Fruit fly (Drosophila melanogaster): Measurements from ENCODE around the gene CG5890.

Gene CG5890

DNA sequence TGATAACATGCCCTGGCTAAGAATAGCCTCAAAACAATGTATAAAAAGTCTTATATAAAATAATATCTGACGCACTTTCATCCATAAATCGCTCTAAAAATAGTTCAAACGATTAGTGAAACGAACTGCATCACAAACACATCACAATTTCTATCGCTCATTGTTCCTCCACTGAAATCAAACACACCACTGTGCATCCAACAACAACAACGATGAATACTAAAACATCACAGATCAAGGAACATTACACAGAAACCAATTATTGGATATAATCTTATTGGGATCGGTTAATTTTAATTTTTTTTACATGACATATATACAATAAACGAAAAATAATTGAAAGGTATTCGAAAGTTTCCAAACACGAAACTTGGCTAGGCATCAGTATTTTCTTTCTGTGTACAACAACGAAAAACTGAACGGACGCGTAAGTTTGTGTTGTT is 23.4 kb downstream of the CG5890 start (continued):
- TF ChIP-seq hb (GFP tag; IDR thresholded peaks at IDR 0.05; ENCODE audit: partially characterized antibody), result no peak
- TF ChIP-seq CG7271 (tag; optimal IDR thresholded peaks at IDR 0.05), result peak; percentile 39
- TF ChIP-seq CG8089 (GFP tag; optimal IDR thresholded peaks at IDR 0.05), result peak; percentile 61
- peak; percentile 77 for TF ChIP-seq NfI (GFP tag; optimal IDR thresholded peaks at IDR 0.05)
- TF ChIP-seq CG6791 (GFP tag; IDR thresholded peaks at IDR 0.05; ENCODE audit: partially characterized antibody), result no peak
- TF ChIP-seq Dbx (GFP tag; IDR thresholded peaks at IDR 0.05), result no peak
- peak; percentile 48 to 77 for TF ChIP-seq chif (GFP tag; optimal IDR thresholded peaks at IDR 0.05)
- TF ChIP-seq Oli (tag; optimal IDR thresholded peaks at IDR 0.05), result peak; percentile 84
- TF ChIP-seq CG11093 (GFP tag; IDR thresholded peaks at IDR 0.05), result peak; percentile 60; the same call in 2 of the 3 replicates
- TF ChIP-seq CG9797 (GFP tag; optimal IDR thresholded peaks at IDR 0.05), result no peak
- TF ChIP-seq CG17829 (tag; optimal IDR thresholded peaks at IDR 0.05), result peak; percentile 86
- TF ChIP-seq HLH3B (GFP tag; IDR thresholded peaks at IDR 0.05), result peak; percentile 84; the same call in 1 of the 2 replicates
- peak; percentile 70 for TF ChIP-seq CG3281 (GFP tag; optimal IDR thresholded peaks at IDR 0.05)
- peak; percentile 40 for TF ChIP-seq dm (GFP tag; optimal IDR thresholded peaks at IDR 0.05)
- no peak for TF ChIP-seq bigmax (GFP tag; optimal IDR thresholded peaks at IDR 0.05)
- TF ChIP-seq CG7556 (GFP tag; optimal IDR thresholded peaks at IDR 0.05), result peak; percentile 53
- peak; percentile 81 for TF ChIP-seq CG17361 (GFP tag; IDR thresholded peaks at IDR 0.05)
- TF ChIP-seq CG12391 (tag; optimal IDR thresholded peaks at IDR 0.05), result peak; percentile 86
- peak; percentile 27; the same call in 1 of the 2 replicates for TF ChIP-seq rib (GFP tag; IDR thresholded peaks at IDR 0.05)
- TF ChIP-seq ro (GFP tag; IDR thresholded peaks at IDR 0.05), result peak; percentile 55; the same call in 1 of the 2 replicates
- peak; percentile 61 for TF ChIP-seq crc (GFP tag; optimal IDR thresholded peaks at IDR 0.05)
- peak; percentile 70 for TF ChIP-seq NC2β (GFP tag; optimal IDR thresholded peaks at IDR 0.05)
- peak; percentile 53 for TF ChIP-seq CG1647 (GFP tag; optimal IDR thresholded peaks at IDR 0.05)
- TF ChIP-seq NK7.1 (GFP tag; optimal IDR thresholded peaks at IDR 0.05), result peak; percentile 60
- peak; percentile 90 for TF ChIP-seq CG2678 (tag; optimal IDR thresholded peaks at IDR 0.05)
- TF ChIP-seq hbn (GFP tag; IDR thresholded peaks at IDR 0.05; ENCODE audit: partially characterized antibody), result no peak
- no peak for TF ChIP-seq CG30020 (tag; optimal IDR thresholded peaks at IDR 0.05)
- TF ChIP-seq cwo (GFP tag; optimal IDR thresholded peaks at IDR 0.05), result peak; percentile 47
- no peak for TF ChIP-seq CG4282 (GFP tag; optimal IDR thresholded peaks at IDR 0.05)
- TF ChIP-seq zfh2 (GFP tag; optimal IDR thresholded peaks at IDR 0.05), result peak; percentile 48
- peak; percentile 43 for TF ChIP-seq Nf-YC (tag; optimal IDR thresholded peaks at IDR 0.05)
- peak; percentile 88 for TF ChIP-seq CG2712 (tag; optimal IDR thresholded peaks at IDR 0.05)
- peak; percentile 50 for TF ChIP-seq CG12155 (GFP tag; optimal IDR thresholded peaks at IDR 0.05)
- no peak; the same call in 1 of the 2 replicates for TF ChIP-seq lmd (GFP tag; IDR thresholded peaks at IDR 0.05)
- peak; percentile 61; the same call in 2 of the 3 replicates for TF ChIP-seq CG11695 (GFP tag; IDR thresholded peaks at IDR 0.05)
- 0 out of 3 replicates have a peak, but pooled peaks have one; percentile 61 for TF ChIP-seq CG2199 (GFP tag; IDR thresholded peaks at IDR 0.05)
- no peak for TF ChIP-seq Rx (GFP tag; IDR thresholded peaks at IDR 0.05)
- TF ChIP-seq CG7372 (GFP tag; IDR thresholded peaks at IDR 0.05), result peak; percentile 45
- TF ChIP-seq sug (tag; optimal IDR thresholded peaks at IDR 0.05), result peak; percentile 39
- TF ChIP-seq HmgD (GFP tag; optimal IDR thresholded peaks at IDR 0.05), result no peak
- no peak for TF ChIP-seq gsb-n (tag; optimal IDR thresholded peaks at IDR 0.05)
- TF ChIP-seq CG10267 (tag; optimal IDR thresholded peaks at IDR 0.05), result peak; percentile 74
- TF ChIP-seq CG3407 (GFP tag; optimal IDR thresholded peaks at IDR 0.05), result peak; percentile 37
- peak; percentile 47 for TF ChIP-seq Dad (GFP tag; optimal IDR thresholded peaks at IDR 0.05)
- no peak; the same call in 1 of the 2 replicates for TF ChIP-seq CG11696 (GFP tag; IDR thresholded peaks at IDR 0.05)
- TF ChIP-seq CG14050 (GFP tag; IDR thresholded peaks at IDR 0.05), result peak; percentile 65
- no peak for TF ChIP-seq Stat92E (GFP tag; optimal IDR thresholded peaks at IDR 0.05)
- peak; percentile 57 for TF ChIP-seq CG6854 (GFP tag; optimal IDR thresholded peaks at IDR 0.05)
- TF ChIP-seq ems (GFP tag; optimal IDR thresholded peaks at IDR 0.05), result peak; percentile 50
